Fruit fly (Drosophila melanogaster): Measurements from ENCODE around the gene mkg-p.

The mkg-p gene

dm6 chr3L:8441745-8442575 is 36.9 kb upstream of the mkg-p start, which contains the start of gene Unr:
Gene Unr, minus strand, starts transcription at chr3L:8442381.
- TF ChIP-seq insv (optimal IDR thresholded peaks at IDR 0.05) (no peak), h (optimal IDR thresholded peaks at IDR 0.05) (no peak), Myc (optimal IDR thresholded peaks at IDR 0.05) (no peak), Sin3A (optimal IDR thresholded peaks at IDR 0.05) (no peak), ttk (optimal IDR thresholded peaks at IDR 0.05) (no peak), psq (optimal IDR thresholded peaks at IDR 0.05) (no peak)

dm6 chr3L:8440771-8441549 is 35.9 kb upstream of the mkg-p start:
- TF ChIP-seq psq (optimal IDR thresholded peaks at IDR 0.05) (no peak), ttk (optimal IDR thresholded peaks at IDR 0.05) (no peak), Sin3A (optimal IDR thresholded peaks at IDR 0.05) (no peak), insv (optimal IDR thresholded peaks at IDR 0.05) (no peak)

DNA sequence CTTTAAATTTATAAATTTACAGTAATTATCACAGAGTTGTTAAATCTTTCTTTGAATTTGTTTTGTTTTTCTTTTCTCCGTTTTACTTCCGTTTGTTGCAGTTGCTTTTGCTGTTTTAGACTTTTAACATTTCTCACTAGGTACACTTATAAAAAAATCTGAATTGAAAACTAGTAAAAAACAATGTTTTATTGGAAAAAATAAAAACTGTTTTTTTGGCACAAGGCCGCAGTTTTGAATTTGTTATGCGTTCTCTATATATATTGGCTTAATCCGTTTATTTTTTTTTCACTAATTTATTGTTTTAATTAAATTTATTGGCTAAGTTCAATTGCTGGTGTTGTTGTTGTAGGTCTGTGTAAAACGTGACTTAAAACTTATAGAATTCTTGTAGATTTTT is 35.0 kb upstream of the mkg-p start:
- TF ChIP-seq ttk (optimal IDR thresholded peaks at IDR 0.05): no peak

- no peak for TF ChIP-seq h (optimal IDR thresholded peaks at IDR 0.05)
- TF ChIP-seq Myc (optimal IDR thresholded peaks at IDR 0.05): no peak
- TF ChIP-seq insv (optimal IDR thresholded peaks at IDR 0.05): no peak
- no peak for TF ChIP-seq psq (optimal IDR thresholded peaks at IDR 0.05)
- no peak for TF ChIP-seq ttk (optimal IDR thresholded peaks at IDR 0.05)
- no peak for TF ChIP-seq Sin3A (optimal IDR thresholded peaks at IDR 0.05)
Observed at dm6 chr3L:8437583-8437982, 32.5 kb upstream of the mkg-p start.

DNA sequence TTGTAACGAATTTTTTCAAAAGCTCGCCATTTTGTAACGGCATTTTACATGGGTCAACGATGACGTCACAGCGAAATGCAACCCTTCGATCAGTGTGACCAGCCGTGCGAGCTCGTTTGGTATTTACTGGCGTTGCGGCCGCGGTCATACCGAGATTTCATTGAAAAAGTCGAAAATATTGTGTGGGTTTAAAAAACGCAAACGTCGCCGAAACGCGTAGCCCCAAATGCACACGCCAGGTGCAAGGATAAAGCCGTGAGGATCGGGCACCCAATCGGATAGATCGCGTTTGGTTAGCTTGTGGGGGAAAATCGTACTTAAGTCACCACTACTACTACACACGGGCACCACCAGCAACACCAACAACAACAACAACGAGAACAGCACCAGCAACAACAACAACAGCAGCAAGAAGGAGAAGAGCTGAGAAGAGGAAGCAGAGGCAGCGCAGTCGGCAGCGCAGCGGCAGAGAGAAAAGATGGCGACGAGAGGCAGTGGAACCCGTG is 19.8 kb upstream of the mkg-p start, which contains the start of gene Cbl:
Gene Cbl, plus strand, starts transcription at position 124 of the 506 bp plus-strand sequence.
- no peak for TF ChIP-seq psq (optimal IDR thresholded peaks at IDR 0.05)
- TF ChIP-seq Sin3A (optimal IDR thresholded peaks at IDR 0.05): no peak
- no peak for TF ChIP-seq h (optimal IDR thresholded peaks at IDR 0.05)
- no peak for TF ChIP-seq Myc (optimal IDR thresholded peaks at IDR 0.05)
- TF ChIP-seq ttk (optimal IDR thresholded peaks at IDR 0.05): no peak
- no peak for TF ChIP-seq insv (optimal IDR thresholded peaks at IDR 0.05)

DNA sequence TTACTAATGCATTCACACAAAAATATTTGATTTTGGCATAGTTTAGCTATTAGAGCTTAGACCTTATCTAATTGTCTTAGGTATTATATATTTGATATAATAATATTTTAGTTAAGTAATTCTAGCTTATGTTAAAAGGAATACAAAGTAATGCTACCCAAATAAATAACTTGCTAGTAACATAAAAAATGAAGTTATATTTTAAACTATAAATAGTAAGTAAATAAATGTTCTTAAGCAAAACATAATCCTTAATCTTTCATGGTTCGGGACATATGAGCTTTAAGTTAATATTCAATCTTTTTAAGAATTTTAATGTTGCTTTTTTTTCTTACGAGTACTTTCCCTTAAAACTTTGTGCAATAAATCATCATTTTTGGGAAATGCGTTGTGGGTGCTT is 18.1 kb upstream of the mkg-p start:
- TF ChIP-seq Myc (optimal IDR thresholded peaks at IDR 0.05): no peak
- TF ChIP-seq psq (optimal IDR thresholded peaks at IDR 0.05): no peak
- no peak for TF ChIP-seq Sin3A (optimal IDR thresholded peaks at IDR 0.05)
- no peak for TF ChIP-seq h (optimal IDR thresholded peaks at IDR 0.05)
- no peak for TF ChIP-seq ttk (optimal IDR thresholded peaks at IDR 0.05)
- no peak for TF ChIP-seq insv (optimal IDR thresholded peaks at IDR 0.05)

DNA sequence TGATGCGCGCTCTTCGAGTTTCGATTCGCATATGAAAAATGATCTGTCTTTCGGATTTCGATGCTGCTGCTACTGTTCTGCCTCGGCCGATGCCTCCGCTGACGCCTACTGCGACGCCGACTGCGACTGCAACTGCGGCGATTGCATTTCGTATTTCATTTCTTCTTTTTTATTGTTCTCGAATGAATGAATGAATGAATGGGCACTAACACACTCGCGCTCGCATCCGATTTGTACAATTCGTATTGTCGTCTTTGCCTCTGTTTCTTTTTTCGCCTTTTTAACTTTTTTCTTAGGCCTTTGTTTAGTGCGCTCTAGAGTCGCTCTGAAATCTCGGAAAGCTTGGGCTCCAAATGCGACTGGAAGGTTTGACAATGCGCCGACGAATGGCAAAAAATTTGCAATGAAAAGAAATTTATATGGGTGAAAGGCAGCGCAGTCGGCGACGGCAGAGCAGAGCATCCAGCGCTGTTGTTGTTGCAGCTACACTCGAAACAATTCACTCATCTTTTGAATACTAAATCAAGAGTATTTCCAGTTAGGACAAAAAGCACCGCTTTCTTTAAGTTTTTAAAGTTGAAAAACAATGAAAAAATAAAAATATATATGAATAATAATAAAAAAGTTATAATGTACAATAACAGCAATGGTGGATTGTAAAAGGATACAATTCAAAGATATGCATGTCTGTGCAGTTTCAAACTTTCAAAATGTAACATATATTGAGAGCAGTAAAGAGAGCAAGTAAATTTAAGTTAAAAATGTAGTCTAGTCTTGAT is 16.9 kb upstream of the mkg-p start, which contains the start of gene CG32354:
Gene CG32354, minus strand, starts transcription at position 398 of the 779 bp plus-strand sequence.
- TF ChIP-seq Sin3A (optimal IDR thresholded peaks at IDR 0.05) (no peak), ttk (optimal IDR thresholded peaks at IDR 0.05) (no peak), psq (optimal IDR thresholded peaks at IDR 0.05) (no peak), insv (optimal IDR thresholded peaks at IDR 0.05) (no peak), h (optimal IDR thresholded peaks at IDR 0.05) (no peak), Myc (optimal IDR thresholded peaks at IDR 0.05) (no peak)

DNA sequence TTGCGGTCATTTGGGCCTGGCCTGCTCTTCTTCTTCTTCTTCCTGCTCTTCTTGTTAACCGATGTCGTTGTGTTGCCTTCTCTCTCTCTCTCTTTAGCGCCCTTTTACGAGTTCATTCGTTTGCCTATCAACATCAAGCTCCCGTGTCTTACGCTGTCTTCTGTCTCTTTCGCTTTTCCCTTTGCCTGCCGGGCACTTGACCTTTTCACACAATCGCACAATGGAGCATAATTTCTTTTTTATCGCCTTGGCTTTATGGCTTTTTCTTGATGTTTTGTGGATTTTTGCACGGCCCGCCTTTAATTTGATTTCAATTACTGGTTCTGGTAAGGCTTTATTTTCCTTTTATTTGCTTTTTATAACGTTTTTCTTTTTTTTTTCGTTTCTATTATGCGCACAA is 16.3 kb upstream of the mkg-p start:
- no peak for TF ChIP-seq ttk (optimal IDR thresholded peaks at IDR 0.05)

dm6 chr3L:8419622-8420176 is 14.6 kb upstream of the mkg-p start:
- TF ChIP-seq Sin3A (optimal IDR thresholded peaks at IDR 0.05): no peak
- TF ChIP-seq insv (optimal IDR thresholded peaks at IDR 0.05): no peak
- TF ChIP-seq ttk (optimal IDR thresholded peaks at IDR 0.05): no peak
- no peak for TF ChIP-seq psq (optimal IDR thresholded peaks at IDR 0.05)
- TF ChIP-seq Myc (optimal IDR thresholded peaks at IDR 0.05): no peak
- no peak for TF ChIP-seq h (optimal IDR thresholded peaks at IDR 0.05)

dm6 chr3L:8418984-8419383 is 13.9 kb upstream of the mkg-p start:
- TF ChIP-seq Sin3A (optimal IDR thresholded peaks at IDR 0.05) (no peak), psq (optimal IDR thresholded peaks at IDR 0.05) (no peak)

dm6 chr3L:8412725-8413124 is 7.6 kb upstream of the mkg-p start, which contains the start of the genes Oseg1 and mtrm:
Gene Oseg1, minus strand, starts transcription at chr3L:8412825.
Gene mtrm, plus strand, starts transcription at chr3L:8413012.
- no peak for TF ChIP-seq h (optimal IDR thresholded peaks at IDR 0.05)
- no peak for TF ChIP-seq ttk (optimal IDR thresholded peaks at IDR 0.05)
- TF ChIP-seq psq (optimal IDR thresholded peaks at IDR 0.05): no peak
- TF ChIP-seq insv (optimal IDR thresholded peaks at IDR 0.05): no peak
- TF ChIP-seq Sin3A (optimal IDR thresholded peaks at IDR 0.05): no peak
- TF ChIP-seq Myc (optimal IDR thresholded peaks at IDR 0.05): no peak

Measured in Kc167 (cell line).